Worm (Caenorhabditis elegans): ENCODE results near the gene F10E9.7.

Gene F10E9.7

ce11 chrIII:8298216-8298920 is 8.9 kb downstream of the F10E9.7 start:
- TF ChIP-seq tbx-2 (tag; optimal IDR thresholded peaks at IDR 0.05) (peak; percentile 37), fkh-10 (GFP tag; optimal IDR thresholded peaks at IDR 0.05) (no peak), elt-2 (tag; optimal IDR thresholded peaks at IDR 0.05) (peak; percentile 30), ceh-24 (tag; optimal IDR thresholded peaks at IDR 0.05) (no peak), ceh-34 (tag; optimal IDR thresholded peaks at IDR 0.05) (no peak)

ce11 chrIII:8293260-8293659 is 14.0 kb downstream of the F10E9.7 start:
- TF ChIP-seq ceh-30 (tag; optimal IDR thresholded peaks at IDR 0.05) = no peak
- TF ChIP-seq unc-55 (GFP tag; optimal IDR thresholded peaks at IDR 0.05) = peak; percentile 56

ce11 chrIII:8291268-8292032 is 15.8 kb downstream of the F10E9.7 start:
- no peak for TF ChIP-seq ceh-19 (GFP tag; optimal IDR thresholded peaks at IDR 0.05)
- TF ChIP-seq ceh-31 (tag; optimal IDR thresholded peaks at IDR 0.05) = no peak
- no peak for TF ChIP-seq ceh-34 (tag; optimal IDR thresholded peaks at IDR 0.05)
- TF ChIP-seq K02D7.2 (tag; optimal IDR thresholded peaks at IDR 0.05) = no peak
- no peak for TF ChIP-seq pha-4 (tag; optimal IDR thresholded peaks at IDR 0.05)
- TF ChIP-seq ceh-9 (tag; optimal IDR thresholded peaks at IDR 0.05) = no peak
- TF ChIP-seq zip-5 (tag; optimal IDR thresholded peaks at IDR 0.05) = no peak
- peak; percentile 89 for TF ChIP-seq elt-2 (tag; optimal IDR thresholded peaks at IDR 0.05)

- TF ChIP-seq unc-42 (tag; optimal IDR thresholded peaks at IDR 0.05) (peak; percentile 85), C38D4.7 (GFP tag; optimal IDR thresholded peaks at IDR 0.05) (no peak), hlh-8 (tag; optimal IDR thresholded peaks at IDR 0.05) (no peak)
Measured at ce11 chrIII:8289181-8289580, 18.1 kb downstream of the F10E9.7 start.

- TF ChIP-seq sdc-2 (tag; optimal IDR thresholded peaks at IDR 0.05) (no peak), unc-42 (tag; optimal IDR thresholded peaks at IDR 0.05) (peak; percentile 44), ceh-19 (GFP tag; optimal IDR thresholded peaks at IDR 0.05) (peak; percentile 45), rnt-1 (tag; optimal IDR thresholded peaks at IDR 0.05) (peak; percentile 34), nfya-1 (tag; optimal IDR thresholded peaks at IDR 0.05) (peak; percentile 44), ref-2 (tag; optimal IDR thresholded peaks at IDR 0.05) (no peak), sox-4 (tag; optimal IDR thresholded peaks at IDR 0.05) (no peak), unc-55 (GFP tag; optimal IDR thresholded peaks at IDR 0.05) (peak; percentile 46), pat-9 (tag; optimal IDR thresholded peaks at IDR 0.05) (no peak), hlh-15 (tag; optimal IDR thresholded peaks at IDR 0.05) (no peak), ceh-2 (tag; optimal IDR thresholded peaks at IDR 0.05) (no peak), ceh-18 (tag; optimal IDR thresholded peaks at IDR 0.05) (peak; percentile 62), pqm-1 (tag; optimal IDR thresholded peaks at IDR 0.05) (no peak), hlh-30 (tag; optimal IDR thresholded peaks at IDR 0.05; ENCODE audit: insufficient read depth) (no peak), ets-4 (tag; optimal IDR thresholded peaks at IDR 0.05) (no peak), ceh-34 (tag; optimal IDR thresholded peaks at IDR 0.05) (no peak), nhr-232 (tag; optimal IDR thresholded peaks at IDR 0.05) (no peak), ceh-14 (tag; optimal IDR thresholded peaks at IDR 0.05) (no peak), K09A11.1 (tag; optimal IDR thresholded peaks at IDR 0.05; ENCODE audit: insufficient read depth) (no peak), F13H6.1 (tag; optimal IDR thresholded peaks at IDR 0.05) (peak; percentile 17)
Measured at ce11 chrIII:8287519-8287918, 19.7 kb downstream of the F10E9.7 start.
